Fruit fly (Drosophila melanogaster) whole organism, pupa: ENCODE data around the gene CG13840.

ENCODE experiments used
- Pif1B ChIP-seq: fragments of 200-800 bp; sonication (Bioruptor generic); optimal IDR thresholded peaks from 3 replicates; lab custom pipeline; 2016; ENCODE audit warnings: missing biosample characterization, missing genetic modification characterization
- fd96Ca ChIP-seq: fragments of 200-800 bp; sonication (Bioruptor generic); IDR thresholded peaks from 3 replicates; pipeline ENCODE4 v1.3.6; 2022; ENCODE audit warnings: missing biosample characterization, missing genetic modification characterization
- gl ChIP-seq: fragments of 200-800 bp; sonication (Bioruptor generic); optimal IDR thresholded peaks from 2 replicates; lab custom pipeline; 2018; ENCODE audit warnings: missing biosample characterization, mild to moderate bottlenecking, missing genetic modification characterization

- no peak for TF ChIP-seq Pif1B (GFP tag; lab: Kevin White, UChicago)
- no peak for TF ChIP-seq fd96Ca
- TF ChIP-seq gl (tag; lab: Kevin White, UChicago) = no peak
Measured at dm6 chr3R:22816078-22816436, at the start of gene CG13840.
